Fruit fly (Drosophila melanogaster) whole organism, embryonic: ENCODE data around the gene msd1.

Experiments
- Abd-B ChIP-seq: fragments of 200-800 bp; sonication (Bioruptor generic); optimal IDR thresholded peaks from 2 replicates; lab custom pipeline; 2018; ENCODE audit warnings: missing biosample characterization, mild to moderate bottlenecking, missing genetic modification characterization, moderate library complexity
- Adf1 ChIP-seq: fragments of 200-800 bp; sonication (Bioruptor generic); IDR thresholded peaks from 2 replicates; pipeline ENCODE4 v1.3.6; 2022; ENCODE audit warnings: missing biosample characterization, missing genetic modification characterization
- BEAF-32 ChIP-seq: fragments of 200-800 bp; sonication (Bioruptor generic); optimal IDR thresholded peaks from 3 replicates; lab custom pipeline; 2017; ENCODE audit warnings: missing biosample characterization, missing genetic modification characterization, mild to moderate bottlenecking, moderate library complexity, missing genetic modification reagents
- Bdp1 ChIP-seq: fragments of 200-800 bp; sonication (Bioruptor generic); optimal IDR thresholded peaks from 3 replicates; lab custom pipeline; 2016; ENCODE audit warnings: missing biosample characterization, missing genetic modification characterization
- CG1024 ChIP-seq: fragments of 200-800 bp; sonication (Bioruptor generic); IDR thresholded peaks from 2 replicates; pipeline ENCODE4 v1.3.6; 2022; ENCODE audit warnings: missing biosample characterization, missing genetic modification characterization
- CG10462 ChIP-seq: fragments of 200-800 bp; sonication (Bioruptor generic); optimal IDR thresholded peaks from 2 replicates; lab custom pipeline; 2016; ENCODE audit warnings: missing biosample characterization, missing genetic modification characterization
- CG10565 ChIP-seq: fragments of 200-800 bp; sonication (Bioruptor generic); optimal IDR thresholded peaks from 3 replicates; lab custom pipeline; 2016; ENCODE audit warnings: missing biosample characterization, mild to moderate bottlenecking, missing genetic modification characterization
- CG10654 ChIP-seq: fragments of 200-800 bp; sonication (Bioruptor generic); optimal IDR thresholded peaks from 2 replicates; lab custom pipeline; 2016; ENCODE audit warnings: missing biosample characterization, missing genetic modification characterization
- CG11085 ChIP-seq: fragments of 200-800 bp; sonication (Bioruptor generic); IDR thresholded peaks from 2 replicates; pipeline ENCODE4 v1.3.6; 2022; ENCODE audit warnings: missing biosample characterization, missing genetic modification characterization
- CG11398 ChIP-seq: fragments of 200-800 bp; sonication (Bioruptor generic); optimal IDR thresholded peaks from 2 replicates; lab custom pipeline; 2016; ENCODE audit warnings: missing biosample characterization, missing genetic modification characterization
- CG11696 ChIP-seq: fragments of 200-800 bp; sonication (Bioruptor generic); IDR thresholded peaks from 2 replicates; pipeline ENCODE4 v1.3.6; 2022; ENCODE audit warnings: missing biosample characterization, missing genetic modification characterization
- CG16813 ChIP-seq: fragments of 200-800 bp; sonication (Bioruptor generic); IDR thresholded peaks from 3 replicates; pipeline ENCODE4 v1.3.6; 2022; ENCODE audit warnings: missing biosample characterization, missing genetic modification characterization; ENCODE audit not compliant: partially characterized antibody
- CG16863 ChIP-seq: fragments of 200-800 bp; sonication (Bioruptor generic); optimal IDR thresholded peaks from 3 replicates; lab custom pipeline; 2016; ENCODE audit warnings: missing biosample characterization, missing genetic modification characterization
- CG17328 ChIP-seq: fragments of 200-800 bp; sonication (Bioruptor generic); IDR thresholded peaks from 2 replicates; pipeline ENCODE4 v1.3.6; 2022; ENCODE audit warnings: missing biosample characterization, missing genetic modification characterization
- CG17802 ChIP-seq: fragments of 200-800 bp; sonication (Bioruptor generic); optimal IDR thresholded peaks from 2 replicates; lab custom pipeline; 2018; ENCODE audit warnings: missing biosample characterization, mild to moderate bottlenecking, missing genetic modification characterization, moderate library complexity
- CG18476 ChIP-seq: fragments of 200-800 bp; sonication (Bioruptor generic); optimal IDR thresholded peaks from 2 replicates; lab custom pipeline; 2016; ENCODE audit warnings: missing biosample characterization, mild to moderate bottlenecking, missing genetic modification characterization
- CG18619 ChIP-seq: fragments of 200-800 bp; sonication (Bioruptor generic); optimal IDR thresholded peaks from 3 replicates; lab custom pipeline; 2017; ENCODE audit warnings: missing biosample characterization, mild to moderate bottlenecking, missing genetic modification characterization
- CG31365 ChIP-seq: fragments of 200-800 bp; sonication (Bioruptor generic); optimal IDR thresholded peaks from 2 replicates; lab custom pipeline; 2018; ENCODE audit warnings: missing biosample characterization, mild to moderate bottlenecking, missing genetic modification characterization
- CG34224 ChIP-seq: fragments of 200-800 bp; sonication (Bioruptor generic); IDR thresholded peaks from 3 replicates; pipeline ENCODE4 v1.3.6; 2022; ENCODE audit warnings: missing biosample characterization, missing genetic modification characterization; ENCODE audit not compliant: partially characterized antibody
- CG34376 ChIP-seq: fragments of 200-800 bp; sonication (Bioruptor generic); optimal IDR thresholded peaks from 2 replicates; lab custom pipeline; 2018; ENCODE audit warnings: missing biosample characterization, mild to moderate bottlenecking, missing genetic modification characterization
- CG4404 ChIP-seq: fragments of 200-800 bp; sonication (Bioruptor generic); IDR thresholded peaks from 2 replicates; pipeline ENCODE4 v1.3.6; 2022; ENCODE audit warnings: missing biosample characterization, missing genetic modification characterization
- CG6683 ChIP-seq: fragments of 200-800 bp; sonication (Bioruptor generic); optimal IDR thresholded peaks from 2 replicates; lab custom pipeline; 2017; ENCODE audit warnings: missing biosample characterization, mild to moderate bottlenecking, missing genetic modification characterization, missing genetic modification reagents
- CG6791 ChIP-seq: fragments of 200-800 bp; sonication (Bioruptor generic); IDR thresholded peaks from 3 replicates; pipeline ENCODE4 v1.3.6; 2022; ENCODE audit warnings: missing biosample characterization, missing genetic modification characterization; ENCODE audit not compliant: partially characterized antibody
- CkIIα-i1 ChIP-seq: fragments of 200-800 bp; sonication (Bioruptor generic); IDR thresholded peaks from 2 replicates; pipeline ENCODE4 v1.3.6; 2022; ENCODE audit warnings: missing biosample characterization, missing genetic modification characterization
- E2f1 ChIP-seq: fragments of 200-800 bp; sonication (Bioruptor generic); IDR thresholded peaks from 2 replicates; pipeline ENCODE4 v1.3.6; 2022; ENCODE audit warnings: missing biosample characterization, missing genetic modification characterization
- GATAe ChIP-seq: fragments of 200-800 bp; sonication (Bioruptor generic); conservative IDR thresholded peaks from 2 replicates; pipeline ENCODE4 v1.3.6; 2022; ENCODE audit warnings: missing biosample characterization, missing genetic modification characterization
- HLH3B ChIP-seq: fragments of 200-800 bp; sonication (Bioruptor generic); IDR thresholded peaks from 2 replicates; pipeline ENCODE4 v1.3.6; 2022; ENCODE audit warnings: missing biosample characterization, missing genetic modification characterization
- Hey ChIP-seq: fragments of 200-800 bp; sonication (Bioruptor generic); optimal IDR thresholded peaks from 3 replicates; lab custom pipeline; 2018; ENCODE audit warnings: missing biosample characterization, mild to moderate bottlenecking, missing genetic modification characterization
- Hr51 ChIP-seq, 2 experiments: fragments of 200-800 bp; sonication (Bioruptor generic); optimal IDR thresholded peaks; 2 replicates in 1 of 2; 3 replicates in 1 of 2; lab custom pipeline; 2016 to 2018; ENCODE audit warnings: missing biosample characterization in 2 of 2, missing genetic modification characterization in 2 of 2, mild to moderate bottlenecking in 1 of 2, moderate library complexity in 1 of 2
- Mad ChIP-seq: fragments of 200-800 bp; sonication (Bioruptor generic); optimal IDR thresholded peaks from 2 replicates; lab custom pipeline; 2016; ENCODE audit warnings: missing biosample characterization, missing genetic modification characterization
- Nf-YC ChIP-seq: fragments of 200-800 bp; optimal IDR thresholded peaks from 3 replicates; lab custom pipeline; 2019; ENCODE audit warnings: missing biosample characterization, mild to moderate bottlenecking, missing genetic modification characterization, moderate library complexity
- Tbp ChIP-seq: fragments of >200 bp; optimal IDR thresholded peaks from 2 replicates; lab custom pipeline; 2018; ENCODE audit warnings: missing biosample characterization, missing genetic modification characterization
- Xbp1 ChIP-seq: fragments of 200-800 bp; sonication (Bioruptor generic); optimal IDR thresholded peaks from 3 replicates; lab custom pipeline; 2016; ENCODE audit warnings: missing biosample characterization, mild to moderate bottlenecking, missing genetic modification characterization
- ab ChIP-seq: fragments of 200-800 bp; sonication (Bioruptor generic); optimal IDR thresholded peaks from 2 replicates; lab custom pipeline; 2016; ENCODE audit warnings: missing biosample characterization, missing genetic modification characterization
- aop ChIP-seq: fragments of 200-800 bp; sonication (Bioruptor generic); IDR thresholded peaks from 2 replicates; pipeline ENCODE4 v1.3.6; 2022; ENCODE audit warnings: missing biosample characterization, missing genetic modification characterization
- ara ChIP-seq: fragments of 200-800 bp; sonication (Bioruptor generic); IDR thresholded peaks from 2 replicates; pipeline ENCODE4 v1.3.6; 2022; ENCODE audit warnings: missing biosample characterization, missing genetic modification characterization
- az2 ChIP-seq: fragments of 200-800 bp; sonication (Bioruptor generic); optimal IDR thresholded peaks from 3 replicates; lab custom pipeline; 2016; ENCODE audit warnings: missing biosample characterization, missing genetic modification characterization
- chif ChIP-seq, 2 experiments: fragments of 200-800 bp; sonication (Bioruptor generic); optimal IDR thresholded peaks; 3 replicates each; lab custom pipeline; 2016; ENCODE audit warnings: missing biosample characterization in 2 of 2, missing genetic modification characterization in 2 of 2
- chn ChIP-seq: fragments of 200-800 bp; sonication (Bioruptor generic); optimal IDR thresholded peaks from 2 replicates; lab custom pipeline; 2016; ENCODE audit warnings: missing biosample characterization, missing genetic modification characterization
- corto ChIP-seq: fragments of 200-800 bp; sonication (Bioruptor generic); optimal IDR thresholded peaks from 2 replicates; lab custom pipeline; 2016; ENCODE audit warnings: missing biosample characterization, mild to moderate bottlenecking, missing genetic modification characterization, moderate library complexity
- dan ChIP-seq: fragments of 200-800 bp; sonication (Bioruptor generic); IDR thresholded peaks from 2 replicates; pipeline ENCODE4 v1.3.6; 2022; ENCODE audit warnings: missing biosample characterization, missing genetic modification characterization
- disco-r ChIP-seq: fragments of 200-800 bp; sonication (Bioruptor generic); optimal IDR thresholded peaks from 2 replicates; lab custom pipeline; 2016; ENCODE audit warnings: missing biosample characterization, missing genetic modification characterization
- dmrt99B ChIP-seq: fragments of 200-800 bp; sonication (Bioruptor generic); optimal IDR thresholded peaks from 2 replicates; lab custom pipeline; 2018; ENCODE audit warnings: missing biosample characterization, mild to moderate bottlenecking, missing genetic modification characterization, moderate library complexity
- dpn ChIP-seq, 2 experiments: fragments of 200-800 bp; sonication (Bioruptor generic); optimal IDR thresholded peaks; 3 replicates each; lab custom pipeline; 2016; ENCODE audit warnings: missing biosample characterization in 2 of 2, missing genetic modification characterization in 2 of 2
- gem ChIP-seq: fragments of 200-800 bp; sonication (Bioruptor generic); optimal IDR thresholded peaks from 2 replicates; lab custom pipeline; 2019; ENCODE audit warnings: missing biosample characterization, mild to moderate bottlenecking, missing genetic modification characterization, moderate library complexity
- inv ChIP-seq: fragments of 200-800 bp; sonication (Bioruptor generic); IDR thresholded peaks from 2 replicates; pipeline ENCODE4 v1.3.6; 2022; ENCODE audit warnings: missing biosample characterization, missing genetic modification characterization; ENCODE audit not compliant: partially characterized antibody
- nau ChIP-seq: fragments of 200-800 bp; sonication (Bioruptor generic); optimal IDR thresholded peaks from 3 replicates; lab custom pipeline; 2017; ENCODE audit warnings: missing biosample characterization, mild to moderate bottlenecking, missing genetic modification characterization, missing genetic modification reagents
- row ChIP-seq: fragments of 200-800 bp; sonication (Bioruptor generic); IDR thresholded peaks from 3 replicates; pipeline ENCODE4 v1.3.6; 2022; ENCODE audit warnings: missing biosample characterization, missing genetic modification characterization
- tup ChIP-seq: fragments of 200-800 bp; sonication (Bioruptor generic); optimal IDR thresholded peaks from 2 replicates; lab custom pipeline; 2016; ENCODE audit warnings: missing biosample characterization, mild to moderate bottlenecking, missing genetic modification characterization, moderate library complexity
- vvl ChIP-seq: fragments of 200-800 bp; sonication (Bioruptor generic); IDR thresholded peaks from 2 replicates; pipeline ENCODE4 v1.3.6; 2022; ENCODE audit warnings: missing biosample characterization, missing genetic modification characterization
- zfh2 ChIP-seq: fragments of 200-800 bp; sonication (Bioruptor generic); optimal IDR thresholded peaks from 2 replicates; lab custom pipeline; 2016; ENCODE audit warnings: missing biosample characterization, missing genetic modification characterization

The msd1 gene

dm6 chr3L:1370939-1371338 is 39.4 kb downstream of the msd1 start (continued):
- peak; percentile 47 for TF ChIP-seq dmrt99B
- TF ChIP-seq zfh2 (GFP tag; lab: Kevin White, UChicago), result no peak
- no peak for TF ChIP-seq vvl (GFP tag; lab: Robert Waterston, UW)
- no peak for TF ChIP-seq Tbp
- TF ChIP-seq E2f1, result no peak
- TF ChIP-seq CG16863 (GFP tag; lab: Kevin White, UChicago), result peak; percentile 9
- TF ChIP-seq CG31365 (tag; lab: Kevin White, UChicago), result no peak
- TF ChIP-seq CG11398, result no peak
- TF ChIP-seq CG16813, result no peak
- peak; percentile 42 for TF ChIP-seq Xbp1 (GFP tag; lab: Kevin White, UChicago)
- peak; percentile 30; the same call in 1 of the 2 replicates for TF ChIP-seq CG1024 (GFP tag; lab: Robert Waterston, UW)
- no peak for TF ChIP-seq CG11696 (GFP tag; lab: Robert Waterston, UW)
- no peak for TF ChIP-seq Hey
- peak; percentile 18 for TF ChIP-seq Abd-B (GFP tag; lab: Kevin White, UChicago)
- TF ChIP-seq GATAe (GFP tag; lab: Robert Waterston, UW), result no peak
- TF ChIP-seq Hr51 (GFP tag; optimal IDR thresholded peaks at IDR 0.05; lab: Kevin White, UChicago), result peak in 1 of 2 experiments; percentile 52
- TF ChIP-seq CG11085 (GFP tag; lab: Robert Waterston, UW), result no peak
- TF ChIP-seq CG34224, result no peak
- peak; percentile 6 for TF ChIP-seq CG10654 (GFP tag; lab: Kevin White, UChicago)
- TF ChIP-seq ab (GFP tag; lab: Kevin White, UChicago), result no peak
- TF ChIP-seq chn (GFP tag; lab: Kevin White, UChicago), result peak; percentile 9
- TF ChIP-seq CG6791, result no peak
- no peak for TF ChIP-seq ara (GFP tag; lab: Robert Waterston, UW)
- no peak for TF ChIP-seq Bdp1 (GFP tag; lab: Kevin White, UChicago)
- TF ChIP-seq CG10565 (GFP tag; lab: Kevin White, UChicago), result no peak
- TF ChIP-seq Adf1 (GFP tag; lab: Robert Waterston, UW), result no peak
- TF ChIP-seq dan (GFP tag; lab: Robert Waterston, UW), result no peak
- TF ChIP-seq aop, result 0 out of 2 replicates have a peak, but pooled peaks have one; percentile 35
- TF ChIP-seq chif (GFP tag; optimal IDR thresholded peaks at IDR 0.05; lab: Kevin White, UChicago), result peak in 1 of 2 experiments; percentile 42
- TF ChIP-seq CG6683 (GFP tag; lab: Kevin White, UChicago), result no peak
- peak; percentile 3 for TF ChIP-seq Mad (GFP tag; lab: Kevin White, UChicago)
- no peak for TF ChIP-seq BEAF-32 (GFP tag; lab: Kevin White, UChicago)
- peak; percentile 61 for TF ChIP-seq gem (tag; lab: Kevin White, UChicago)
- TF ChIP-seq dpn (GFP tag; optimal IDR thresholded peaks at IDR 0.05; lab: Kevin White, UChicago), result peak in 1 of 2 experiments; percentile 44
- TF ChIP-seq inv (GFP tag; lab: Robert Waterston, UW), result no peak
- TF ChIP-seq nau, result no peak
- TF ChIP-seq row (GFP tag; lab: Robert Waterston, UW), result peak; percentile 27; the same call in 1 of the 3 replicates
- TF ChIP-seq CG17328, result peak; percentile 57
- no peak for TF ChIP-seq tup
- TF ChIP-seq CG10462 (GFP tag; lab: Kevin White, UChicago), result no peak
- no peak for TF ChIP-seq disco-r (GFP tag; lab: Kevin White, UChicago)
- peak; percentile 36 for TF ChIP-seq az2
- no peak for TF ChIP-seq Nf-YC
- TF ChIP-seq CG17802 (tag; lab: Kevin White, UChicago), result no peak
- no peak for TF ChIP-seq CkIIα-i1 (GFP tag; lab: Robert Waterston, UW)
- TF ChIP-seq CG18476 (GFP tag; lab: Kevin White, UChicago), result no peak
- peak; percentile 54 for TF ChIP-seq HLH3B (GFP tag; lab: Robert Waterston, UW)
- no peak for TF ChIP-seq CG4404 (GFP tag; lab: Robert Waterston, UW)
- no peak for TF ChIP-seq CG34376
- TF ChIP-seq corto (GFP tag; lab: Kevin White, UChicago), result no peak
- TF ChIP-seq CG18619 (GFP tag; lab: Kevin White, UChicago), result no peak
